Worm (Caenorhabditis elegans): Measurements from ENCODE around the gene F15G9.1.

F15G9.1 gene

ce11 chrX:9677927-9678326, 28.3 kb upstream of the F15G9.1 start:
- TF ChIP-seq aly-1 (tag; optimal IDR thresholded peaks at IDR 0.05), result no peak
- no peak for TF ChIP-seq ceh-36 (tag; optimal IDR thresholded peaks at IDR 0.05)
- no peak for TF ChIP-seq ets-7 (tag; optimal IDR thresholded peaks at IDR 0.05)
- no peak for TF ChIP-seq ama-1 (optimal IDR thresholded peaks at IDR 0.05)
- no peak for TF ChIP-seq F13C5.2 (tag; optimal IDR thresholded peaks at IDR 0.05)
- no peak for TF ChIP-seq hnd-1 (tag; optimal IDR thresholded peaks at IDR 0.05)
- no peak for TF ChIP-seq sea-1 (GFP tag; conservative IDR thresholded peaks at IDR 0.05)
- TF ChIP-seq hmbx-1 (tag; optimal IDR thresholded peaks at IDR 0.05), result no peak
- TF ChIP-seq ceh-13 (GFP tag; optimal IDR thresholded peaks at IDR 0.05), result no peak
- no peak for TF ChIP-seq flt-1 (GFP tag; IDR thresholded peaks at IDR 0.05)
- TF ChIP-seq B0310.2 (tag; optimal IDR thresholded peaks at IDR 0.05), result no peak
- TF ChIP-seq tra-4 (tag; optimal IDR thresholded peaks at IDR 0.05), result no peak
- TF ChIP-seq tbx-37 (GFP tag; conservative IDR thresholded peaks at IDR 0.05), result no peak
- no peak for TF ChIP-seq tbx-11 (GFP tag; IDR thresholded peaks at IDR 0.05)
- no peak for TF ChIP-seq scrt-1 (GFP tag; IDR thresholded peaks at IDR 0.05)
- no peak for TF ChIP-seq hmg-4 (GFP tag; optimal IDR thresholded peaks at IDR 0.05)
- TF ChIP-seq pes-1 (GFP tag; IDR thresholded peaks at IDR 0.05), result no peak

- TF ChIP-seq pes-1 (GFP tag; IDR thresholded peaks at IDR 0.05), result no peak
- no peak for TF ChIP-seq sea-1 (GFP tag; conservative IDR thresholded peaks at IDR 0.05)
- TF ChIP-seq F13C5.2 (tag; optimal IDR thresholded peaks at IDR 0.05), result no peak
- TF ChIP-seq flt-1 (GFP tag; IDR thresholded peaks at IDR 0.05), result no peak
- no peak for TF ChIP-seq B0310.2 (tag; optimal IDR thresholded peaks at IDR 0.05)
- no peak for TF ChIP-seq ets-7 (tag; optimal IDR thresholded peaks at IDR 0.05)
- TF ChIP-seq tbx-11 (GFP tag; IDR thresholded peaks at IDR 0.05), result no peak
- TF ChIP-seq ceh-13 (GFP tag; optimal IDR thresholded peaks at IDR 0.05), result no peak
- no peak for TF ChIP-seq aly-1 (tag; optimal IDR thresholded peaks at IDR 0.05)
- no peak for TF ChIP-seq hnd-1 (tag; optimal IDR thresholded peaks at IDR 0.05)
- no peak for TF ChIP-seq tbx-37 (GFP tag; conservative IDR thresholded peaks at IDR 0.05)
Measured at ce11 chrX:9679427-9679826, 26.8 kb upstream of the F15G9.1 start.

ce11 chrX:9680119-9680682, 26.0 kb upstream of the F15G9.1 start, which contains the start of gene ifp-1:
Gene ifp-1, minus strand, starts transcription at chrX:9680169.
- no peak for TF ChIP-seq sea-1 (GFP tag; conservative IDR thresholded peaks at IDR 0.05)
- TF ChIP-seq hmg-4 (GFP tag; optimal IDR thresholded peaks at IDR 0.05), result no peak
- TF ChIP-seq tra-4 (tag; optimal IDR thresholded peaks at IDR 0.05), result no peak
- no peak for TF ChIP-seq tbx-37 (GFP tag; conservative IDR thresholded peaks at IDR 0.05)
- no peak for TF ChIP-seq pes-1 (GFP tag; IDR thresholded peaks at IDR 0.05)
- no peak for TF ChIP-seq flt-1 (GFP tag; IDR thresholded peaks at IDR 0.05)
- TF ChIP-seq aly-1 (tag; optimal IDR thresholded peaks at IDR 0.05), result no peak
- no peak for TF ChIP-seq ets-7 (tag; optimal IDR thresholded peaks at IDR 0.05)
- no peak for TF ChIP-seq B0310.2 (tag; optimal IDR thresholded peaks at IDR 0.05)
- TF ChIP-seq ceh-36 (tag; optimal IDR thresholded peaks at IDR 0.05), result no peak
- no peak for TF ChIP-seq ceh-13 (GFP tag; optimal IDR thresholded peaks at IDR 0.05)
- no peak for TF ChIP-seq ama-1 (optimal IDR thresholded peaks at IDR 0.05)

- no peak for TF ChIP-seq tbx-37 (GFP tag; conservative IDR thresholded peaks at IDR 0.05)
- no peak for TF ChIP-seq hnd-1 (tag; optimal IDR thresholded peaks at IDR 0.05)
- no peak for TF ChIP-seq tra-4 (tag; optimal IDR thresholded peaks at IDR 0.05)
- TF ChIP-seq F13C5.2 (tag; optimal IDR thresholded peaks at IDR 0.05), result no peak
- TF ChIP-seq tbx-11 (GFP tag; IDR thresholded peaks at IDR 0.05), result no peak
- no peak for TF ChIP-seq ceh-36 (tag; optimal IDR thresholded peaks at IDR 0.05)
- no peak for TF ChIP-seq ceh-13 (GFP tag; optimal IDR thresholded peaks at IDR 0.05)
- no peak for TF ChIP-seq pes-1 (GFP tag; IDR thresholded peaks at IDR 0.05)
- TF ChIP-seq sea-1 (GFP tag; conservative IDR thresholded peaks at IDR 0.05), result no peak
- TF ChIP-seq aly-1 (tag; optimal IDR thresholded peaks at IDR 0.05), result no peak
- TF ChIP-seq B0310.2 (tag; optimal IDR thresholded peaks at IDR 0.05), result no peak
- TF ChIP-seq flt-1 (GFP tag; IDR thresholded peaks at IDR 0.05), result no peak
- no peak for TF ChIP-seq hmbx-1 (tag; optimal IDR thresholded peaks at IDR 0.05)
Measured at ce11 chrX:9687264-9687663, 18.9 kb upstream of the F15G9.1 start.

ce11 chrX:9690445-9690844, 15.7 kb upstream of the F15G9.1 start, which contains the start of gene npr-18:
Gene npr-18, plus strand, starts transcription at chrX:9690745.
- TF ChIP-seq pes-1 (GFP tag; IDR thresholded peaks at IDR 0.05) (no peak), ama-1 (optimal IDR thresholded peaks at IDR 0.05) (no peak), sea-1 (GFP tag; conservative IDR thresholded peaks at IDR 0.05) (no peak), ceh-13 (GFP tag; optimal IDR thresholded peaks at IDR 0.05) (no peak), ets-7 (tag; optimal IDR thresholded peaks at IDR 0.05) (no peak), hnd-1 (tag; optimal IDR thresholded peaks at IDR 0.05) (no peak), hmbx-1 (tag; optimal IDR thresholded peaks at IDR 0.05) (no peak), aly-1 (tag; optimal IDR thresholded peaks at IDR 0.05) (no peak), tbx-37 (GFP tag; conservative IDR thresholded peaks at IDR 0.05) (no peak), tra-4 (tag; optimal IDR thresholded peaks at IDR 0.05) (no peak), B0310.2 (tag; optimal IDR thresholded peaks at IDR 0.05) (no peak), scrt-1 (GFP tag; IDR thresholded peaks at IDR 0.05) (no peak), tbx-11 (GFP tag; IDR thresholded peaks at IDR 0.05) (no peak), F13C5.2 (tag; optimal IDR thresholded peaks at IDR 0.05) (no peak), flt-1 (GFP tag; IDR thresholded peaks at IDR 0.05) (no peak), ceh-36 (tag; optimal IDR thresholded peaks at IDR 0.05) (no peak)

ce11 chrX:9697655-9698054, 8.5 kb upstream of the F15G9.1 start:
- TF ChIP-seq tbx-37 (GFP tag; conservative IDR thresholded peaks at IDR 0.05), result no peak
- no peak for TF ChIP-seq flt-1 (GFP tag; IDR thresholded peaks at IDR 0.05)
- no peak for TF ChIP-seq ets-7 (tag; optimal IDR thresholded peaks at IDR 0.05)
- no peak for TF ChIP-seq ama-1 (optimal IDR thresholded peaks at IDR 0.05)
- TF ChIP-seq aly-1 (tag; optimal IDR thresholded peaks at IDR 0.05), result no peak
- no peak for TF ChIP-seq tra-4 (tag; optimal IDR thresholded peaks at IDR 0.05)
- no peak for TF ChIP-seq sea-1 (GFP tag; conservative IDR thresholded peaks at IDR 0.05)
- TF ChIP-seq F13C5.2 (tag; optimal IDR thresholded peaks at IDR 0.05), result no peak
- TF ChIP-seq B0310.2 (tag; optimal IDR thresholded peaks at IDR 0.05), result no peak
- TF ChIP-seq ceh-13 (GFP tag; optimal IDR thresholded peaks at IDR 0.05), result no peak
- TF ChIP-seq scrt-1 (GFP tag; IDR thresholded peaks at IDR 0.05), result no peak
- no peak for TF ChIP-seq hmbx-1 (tag; optimal IDR thresholded peaks at IDR 0.05)
- TF ChIP-seq hnd-1 (tag; optimal IDR thresholded peaks at IDR 0.05), result no peak
- TF ChIP-seq tbx-11 (GFP tag; IDR thresholded peaks at IDR 0.05), result no peak
- TF ChIP-seq hmg-4 (GFP tag; optimal IDR thresholded peaks at IDR 0.05), result no peak
- TF ChIP-seq ceh-36 (tag; optimal IDR thresholded peaks at IDR 0.05), result no peak
- TF ChIP-seq pes-1 (GFP tag; IDR thresholded peaks at IDR 0.05), result no peak

ce11 chrX:9698359-9698758, 7.8 kb upstream of the F15G9.1 start, which contains the start of gene dyf-7:
Gene dyf-7, plus strand, starts transcription at chrX:9698659.
- TF ChIP-seq ceh-13 (GFP tag; optimal IDR thresholded peaks at IDR 0.05) (no peak), flt-1 (GFP tag; IDR thresholded peaks at IDR 0.05) (no peak), hnd-1 (tag; optimal IDR thresholded peaks at IDR 0.05) (no peak), F13C5.2 (tag; optimal IDR thresholded peaks at IDR 0.05) (no peak), tbx-37 (GFP tag; conservative IDR thresholded peaks at IDR 0.05) (no peak), ets-7 (tag; optimal IDR thresholded peaks at IDR 0.05) (no peak), pes-1 (GFP tag; IDR thresholded peaks at IDR 0.05) (no peak), hmbx-1 (tag; optimal IDR thresholded peaks at IDR 0.05) (no peak), hmg-4 (GFP tag; optimal IDR thresholded peaks at IDR 0.05) (no peak)
